Worm (Caenorhabditis elegans): Measurements from ENCODE around the gene flr-1.

ce11 chrX:13503839-13504238 is 47.5 kb upstream of the flr-1 start:
- TF ChIP-seq hmbx-1 (tag; optimal IDR thresholded peaks at IDR 0.05) (no peak), ama-1 (optimal IDR thresholded peaks at IDR 0.05) (no peak), ceh-36 (tag; optimal IDR thresholded peaks at IDR 0.05) (no peak), tbx-37 (GFP tag; conservative IDR thresholded peaks at IDR 0.05) (no peak)
